Worm (Caenorhabditis elegans) whole organism, late embryonic: ENCODE data around the gene C27A2.7.

Experiments
- F13H6.1 ChIP-seq: sonication (generic microtip); optimal IDR thresholded peaks from 2 replicates; lab custom pipeline; 2016; ENCODE audit warnings: missing genetic modification characterization, missing compliant biosample characterization
- K02D7.2 ChIP-seq: sonication (generic microtip); optimal IDR thresholded peaks from 2 replicates; lab custom pipeline; 2017; ENCODE audit warnings: mild to moderate bottlenecking, missing genetic modification characterization, missing compliant biosample characterization
- K09A11.1 ChIP-seq: sonication (generic microtip); optimal IDR thresholded peaks from 2 replicates; lab custom pipeline; 2017; ENCODE audit warnings: antibody characterized with exemption, mild to moderate bottlenecking, missing genetic modification characterization, missing compliant biosample characterization; ENCODE audit not compliant: insufficient read depth
- Y22D7AL.16 ChIP-seq: sonication (generic microtip); optimal IDR thresholded peaks from 2 replicates; lab custom pipeline; 2016; ENCODE audit warnings: missing genetic modification characterization, missing compliant biosample characterization
- ahr-1 ChIP-seq: sonication (generic microtip); optimal IDR thresholded peaks from 2 replicates; lab custom pipeline; 2016; ENCODE audit warnings: missing genetic modification characterization, missing compliant biosample characterization
- ceh-19 ChIP-seq: fragments of 200-800 bp; sonication (Bioruptor generic); optimal IDR thresholded peaks from 2 replicates; lab custom pipeline; 2018; ENCODE audit warnings: mild to moderate bottlenecking, missing genetic modification characterization, missing compliant biosample characterization
- ceh-2 ChIP-seq: sonication (generic microtip); optimal IDR thresholded peaks from 2 replicates; lab custom pipeline; 2016; ENCODE audit warnings: missing genotype, missing genetic modification characterization, missing compliant biosample characterization
- ceh-24 ChIP-seq: sonication (generic microtip); optimal IDR thresholded peaks from 2 replicates; lab custom pipeline; 2016; ENCODE audit warnings: mild to moderate bottlenecking, missing genetic modification characterization, missing compliant biosample characterization
- ceh-30 ChIP-seq: fragments of 150-350 bp; optimal IDR thresholded peaks from 2 replicates; lab custom pipeline; 2014; ENCODE audit warnings: missing biosample characterization, missing genetic modification characterization
- ceh-31 ChIP-seq: sonication (generic microtip); optimal IDR thresholded peaks from 2 replicates; lab custom pipeline; 2016; ENCODE audit warnings: missing genetic modification characterization, missing compliant biosample characterization
- ceh-34 ChIP-seq: sonication (generic microtip); optimal IDR thresholded peaks from 2 replicates; lab custom pipeline; 2016; ENCODE audit warnings: mild to moderate bottlenecking, missing genetic modification characterization, missing compliant biosample characterization
- ceh-45 ChIP-seq: fragments of 200-800 bp; sonication (Bioruptor generic); IDR thresholded peaks from 2 replicates; pipeline ENCODE4 v1.3.6; 2022; ENCODE audit warnings: missing genetic modification reagents, missing genetic modification characterization, missing compliant biosample characterization
- ceh-48 ChIP-seq: sonication (generic microtip); optimal IDR thresholded peaks from 2 replicates; lab custom pipeline; 2016; ENCODE audit warnings: missing genetic modification characterization, inconsistent platforms, missing compliant biosample characterization
- ceh-6 ChIP-seq: fragments of 200-800 bp; sonication (Bioruptor generic); optimal IDR thresholded peaks from 2 replicates; lab custom pipeline; 2018; ENCODE audit warnings: mild to moderate bottlenecking, missing genetic modification characterization, missing compliant biosample characterization
- ceh-9 ChIP-seq: sonication (generic microtip); optimal IDR thresholded peaks from 2 replicates; lab custom pipeline; 2016; ENCODE audit warnings: mild to moderate bottlenecking, missing genetic modification characterization, inconsistent platforms, missing compliant biosample characterization
- dmd-4 ChIP-seq: sonication (generic microtip); optimal IDR thresholded peaks from 2 replicates; lab custom pipeline; 2016; ENCODE audit warnings: borderline replicate concordance, missing genetic modification characterization, missing compliant biosample characterization
- dve-1 ChIP-seq: sonication (generic microtip); optimal IDR thresholded peaks from 2 replicates; lab custom pipeline; 2017; ENCODE audit warnings: antibody characterized with exemption, mild to moderate bottlenecking, missing genetic modification characterization, missing compliant biosample characterization
- elt-2 ChIP-seq: sonication (generic microtip); optimal IDR thresholded peaks from 2 replicates; lab custom pipeline; 2016; ENCODE audit warnings: missing genetic modification reagents, missing genetic modification characterization, missing compliant biosample characterization
- elt-4 ChIP-seq: sonication (generic microtip); optimal IDR thresholded peaks from 2 replicates; lab custom pipeline; 2016; ENCODE audit warnings: missing genetic modification characterization, missing compliant biosample characterization
- ets-4 ChIP-seq: sonication (generic microtip); optimal IDR thresholded peaks from 2 replicates; lab custom pipeline; 2016; ENCODE audit warnings: missing genetic modification characterization, missing compliant biosample characterization
- eyg-1 ChIP-seq: sonication (generic microtip); optimal IDR thresholded peaks from 2 replicates; lab custom pipeline; 2016; ENCODE audit warnings: missing genotype, missing genetic modification characterization, missing compliant biosample characterization
- fax-1 ChIP-seq: sonication (generic microtip); optimal IDR thresholded peaks from 2 replicates; lab custom pipeline; 2016; ENCODE audit warnings: missing genotype, missing genetic modification characterization, missing compliant biosample characterization
- fkh-10 ChIP-seq: fragments of 150-350 bp; optimal IDR thresholded peaks from 2 replicates; lab custom pipeline; 2014; ENCODE audit warnings: missing biosample characterization, missing genetic modification reagents, missing genetic modification characterization
- fkh-6 ChIP-seq: sonication (generic microtip); optimal IDR thresholded peaks from 2 replicates; lab custom pipeline; 2016; ENCODE audit warnings: missing genetic modification characterization, missing compliant biosample characterization
- gmeb-2 ChIP-seq: sonication (generic microtip); optimal IDR thresholded peaks from 2 replicates; lab custom pipeline; 2016; ENCODE audit warnings: missing genetic modification characterization, inconsistent platforms, missing compliant biosample characterization
- hlh-13 ChIP-seq: fragments of 200-800 bp; sonication (Bioruptor generic); optimal IDR thresholded peaks from 2 replicates; lab custom pipeline; 2018; ENCODE audit warnings: mild to moderate bottlenecking, missing genetic modification characterization, missing compliant biosample characterization
- hlh-15 ChIP-seq: sonication (generic microtip); optimal IDR thresholded peaks from 2 replicates; lab custom pipeline; 2016; ENCODE audit warnings: missing genetic modification characterization, missing compliant biosample characterization
- hlh-30 ChIP-seq: sonication (generic microtip); optimal IDR thresholded peaks from 2 replicates; lab custom pipeline; 2017; ENCODE audit warnings: antibody characterized with exemption, missing genetic modification characterization, missing compliant biosample characterization; ENCODE audit not compliant: insufficient read depth
- hlh-6 ChIP-seq: sonication (generic microtip); optimal IDR thresholded peaks from 2 replicates; lab custom pipeline; 2016; ENCODE audit warnings: missing genotype, missing genetic modification characterization, missing compliant biosample characterization
- madf-2 ChIP-seq: sonication (generic microtip); optimal IDR thresholded peaks from 2 replicates; lab custom pipeline; 2017; ENCODE audit warnings: missing genetic modification characterization, missing compliant biosample characterization
- nfya-1 ChIP-seq: sonication (generic microtip); optimal IDR thresholded peaks from 2 replicates; lab custom pipeline; 2017; ENCODE audit warnings: missing genetic modification characterization, mild to moderate bottlenecking, missing compliant biosample characterization, antibody characterized with exemption, moderate library complexity
- nhr-11 ChIP-seq: fragments of 150-350 bp; optimal IDR thresholded peaks from 2 replicates; lab custom pipeline; 2014; ENCODE audit warnings: missing biosample characterization, missing genetic modification characterization
- nhr-232 ChIP-seq: sonication (generic microtip); optimal IDR thresholded peaks from 2 replicates; lab custom pipeline; 2016; ENCODE audit warnings: missing genetic modification characterization, missing compliant biosample characterization
- npax-4 ChIP-seq: sonication (generic microtip); optimal IDR thresholded peaks from 2 replicates; lab custom pipeline; 2016; ENCODE audit warnings: missing genetic modification characterization, missing compliant biosample characterization
- odd-2 ChIP-seq: sonication (generic microtip); optimal IDR thresholded peaks from 2 replicates; lab custom pipeline; 2017; ENCODE audit warnings: antibody characterized with exemption, mild to moderate bottlenecking, missing genetic modification characterization, missing compliant biosample characterization
- pag-3 ChIP-seq: sonication (generic microtip); optimal IDR thresholded peaks from 2 replicates; lab custom pipeline; 2016; ENCODE audit warnings: missing compliant biosample characterization, missing genetic modification characterization, borderline replicate concordance
- pha-2 ChIP-seq: sonication (generic microtip); optimal IDR thresholded peaks from 2 replicates; lab custom pipeline; 2017; ENCODE audit warnings: mild to moderate bottlenecking, missing genetic modification characterization, missing compliant biosample characterization
- pha-4 ChIP-seq: fragments of 150-350 bp; optimal IDR thresholded peaks from 2 replicates; lab custom pipeline; 2018; ENCODE audit warnings: missing biosample characterization, missing genetic modification reagents, missing genetic modification characterization
- pqm-1 ChIP-seq: sonication (generic microtip); optimal IDR thresholded peaks from 2 replicates; lab custom pipeline; 2016; ENCODE audit warnings: missing genetic modification characterization, missing compliant biosample characterization
- pros-1 ChIP-seq: fragments of 150-350 bp; optimal IDR thresholded peaks from 2 replicates; lab custom pipeline; 2014; ENCODE audit warnings: missing biosample characterization, missing genetic modification reagents, missing genetic modification characterization
- ref-2 ChIP-seq: sonication (generic microtip); optimal IDR thresholded peaks from 2 replicates; lab custom pipeline; 2016; ENCODE audit warnings: missing genetic modification characterization, missing compliant biosample characterization
- sdc-2 ChIP-seq: sonication (generic microtip); optimal IDR thresholded peaks from 2 replicates; lab custom pipeline; 2016; ENCODE audit warnings: missing genotype, missing genetic modification characterization, missing compliant biosample characterization
- sox-2 ChIP-seq: fragments of 200-800 bp; sonication (Bioruptor generic); IDR thresholded peaks from 2 replicates; pipeline ENCODE4 v1.3.6; 2022; ENCODE audit warnings: missing genetic modification reagents, missing genetic modification characterization, missing compliant biosample characterization
- sox-4 ChIP-seq: sonication (generic microtip); optimal IDR thresholded peaks from 2 replicates; lab custom pipeline; 2017; ENCODE audit warnings: mild to moderate bottlenecking, missing genetic modification characterization, inconsistent platforms, missing compliant biosample characterization
- syd-9 ChIP-seq: sonication (generic microtip); optimal IDR thresholded peaks from 2 replicates; lab custom pipeline; 2016; ENCODE audit warnings: mild to moderate bottlenecking, missing genetic modification characterization, moderate library complexity, missing compliant biosample characterization
- tbx-2 ChIP-seq: sonication (generic microtip); optimal IDR thresholded peaks from 2 replicates; lab custom pipeline; 2016; ENCODE audit warnings: missing genetic modification characterization, missing compliant biosample characterization
- ttx-3 ChIP-seq: sonication (generic microtip); optimal IDR thresholded peaks from 2 replicates; lab custom pipeline; 2016; ENCODE audit warnings: missing genetic modification reagents, missing genetic modification characterization, missing compliant biosample characterization
- unc-3 ChIP-seq, 2 experiments: fragments of 200-800 bp in 1 of 2; sonication (Bioruptor generic) in 1 of 2; sonication (generic microtip) in 1 of 2; conservative IDR thresholded peaks in 1 of 2; optimal IDR thresholded peaks in 1 of 2; 2 replicates each; pipeline versions ENCODE4 v1.3.6 to Lab custom; 2016 to 2022; ENCODE audit warnings: missing compliant biosample characterization in 2 of 2, missing genetic modification characterization in 2 of 2, missing genetic modification reagents in 1 of 2
- unc-42 ChIP-seq: sonication (generic microtip); optimal IDR thresholded peaks from 2 replicates; lab custom pipeline; 2016; ENCODE audit warnings: missing genotype, missing genetic modification characterization, missing compliant biosample characterization
- unc-55 ChIP-seq: sonication (generic microtip); optimal IDR thresholded peaks from 2 replicates; lab custom pipeline; 2017; ENCODE audit warnings: missing biosample characterization, missing genetic modification reagents, missing genetic modification characterization
- unc-86 ChIP-seq: sonication (generic microtip); optimal IDR thresholded peaks from 2 replicates; lab custom pipeline; 2016; ENCODE audit warnings: missing genetic modification characterization, missing compliant biosample characterization
- zip-5 ChIP-seq: sonication (generic microtip); optimal IDR thresholded peaks from 2 replicates; lab custom pipeline; 2016; ENCODE audit warnings: missing genetic modification characterization, missing compliant biosample characterization

C27A2.7 gene

DNA sequence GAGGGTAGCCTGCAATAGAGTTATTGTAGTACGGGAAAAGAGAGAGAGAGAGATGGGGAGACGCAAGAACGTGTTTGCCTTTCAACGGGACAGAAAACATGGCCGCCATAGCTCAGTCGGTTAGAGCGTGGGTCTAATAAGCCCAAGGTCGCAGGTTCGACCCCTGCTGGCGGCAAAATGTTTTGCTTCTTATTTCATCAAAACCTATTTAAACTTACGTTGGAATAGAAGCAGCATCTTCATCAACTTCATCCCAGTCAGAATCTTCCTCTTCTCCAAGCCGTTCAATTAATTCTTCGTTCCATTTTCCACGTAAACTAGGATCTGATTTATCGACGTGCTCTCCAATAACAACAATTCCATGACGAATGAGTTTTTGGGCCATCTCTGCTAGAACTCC is 38.5 kb downstream of the C27A2.7 start:
- TF ChIP-seq K02D7.2 (tag; lab: Kevin White, UChicago) (peak; percentile 86), pag-3 (tag; lab: Kevin White, UChicago) (peak; percentile 15), ttx-3 (tag; lab: Kevin White, UChicago) (peak; percentile 81), nhr-11 (no peak), K09A11.1 (peak; percentile 78), sox-4 (tag; lab: Kevin White, UChicago) (peak; percentile 88), tbx-2 (peak; percentile 85), ceh-48 (tag; lab: Kevin White, UChicago) (peak; percentile 77), ceh-31 (tag; lab: Kevin White, UChicago) (peak; percentile 75), F13H6.1 (peak; percentile 86), pros-1 (peak; percentile 34), sdc-2 (tag; lab: Kevin White, UChicago) (peak; percentile 90), nhr-232 (tag; lab: Kevin White, UChicago) (peak; percentile 87), pha-4 (tag; lab: Kevin White, UChicago) (no peak), pqm-1 (tag; lab: Kevin White, UChicago) (peak; percentile 73), zip-5 (tag; lab: Kevin White, UChicago) (peak; percentile 73), fkh-10 (GFP tag; lab: Kevin White, UChicago) (no peak), ceh-2 (tag; lab: Kevin White, UChicago) (peak; percentile 86), odd-2 (tag; lab: Kevin White, UChicago) (peak; percentile 54), dve-1 (tag; lab: Kevin White, UChicago) (peak; percentile 83), pha-2 (tag; lab: Kevin White, UChicago) (peak; percentile 88), ceh-30 (tag; lab: Kevin White, UChicago) (no peak), hlh-13 (peak; percentile 79), ref-2 (peak; percentile 90), hlh-15 (tag; lab: Kevin White, UChicago) (peak; percentile 80), unc-55 (GFP tag; lab: Kevin White, UChicago) (no peak), ceh-45 (GFP tag; lab: Robert Waterston, UW) (peak; percentile 77; the same call in 1 of the 2 replicates), unc-3 (GFP tag; conservative IDR thresholded peaks at IDR 0.05; lab: Robert Waterston, UW) (peak; percentile 86), unc-3 (tag; optimal IDR thresholded peaks at IDR 0.05; lab: Kevin White, UChicago) (peak; percentile 81), gmeb-2 (tag; lab: Kevin White, UChicago) (peak; percentile 87), elt-4 (tag; lab: Kevin White, UChicago) (peak; percentile 15), sox-2 (GFP tag; lab: Robert Waterston, UW) (peak; percentile 54), ceh-34 (peak; percentile 91), elt-2 (tag; lab: Kevin White, UChicago) (peak; percentile 100), fax-1 (tag; lab: Kevin White, UChicago) (peak; percentile 82), ceh-19 (peak; percentile 83), unc-86 (peak; percentile 89), eyg-1 (peak; percentile 88), npax-4 (tag; lab: Kevin White, UChicago) (peak; percentile 73), nfya-1 (tag; lab: Kevin White, UChicago) (peak; percentile 78), ceh-6 (GFP tag; lab: Kevin White, UChicago) (peak; percentile 90), syd-9 (peak; percentile 84), madf-2 (tag; lab: Kevin White, UChicago) (peak; percentile 81), fkh-6 (peak; percentile 84), ceh-9 (tag; lab: Kevin White, UChicago) (peak; percentile 49), hlh-30 (tag; lab: Kevin White, UChicago) (no peak), ahr-1 (tag; lab: Kevin White, UChicago) (peak; percentile 76), dmd-4 (tag; lab: Kevin White, UChicago) (peak; percentile 55), unc-42 (tag; lab: Kevin White, UChicago) (peak; percentile 78), ets-4 (no peak), hlh-6 (tag; lab: Kevin White, UChicago) (peak; percentile 97), ceh-24 (tag; lab: Kevin White, UChicago) (peak; percentile 72), Y22D7AL.16 (peak; percentile 85)
